Fruit fly (Drosophila melanogaster): Measurements from ENCODE around the gene CG32119.

DNA sequence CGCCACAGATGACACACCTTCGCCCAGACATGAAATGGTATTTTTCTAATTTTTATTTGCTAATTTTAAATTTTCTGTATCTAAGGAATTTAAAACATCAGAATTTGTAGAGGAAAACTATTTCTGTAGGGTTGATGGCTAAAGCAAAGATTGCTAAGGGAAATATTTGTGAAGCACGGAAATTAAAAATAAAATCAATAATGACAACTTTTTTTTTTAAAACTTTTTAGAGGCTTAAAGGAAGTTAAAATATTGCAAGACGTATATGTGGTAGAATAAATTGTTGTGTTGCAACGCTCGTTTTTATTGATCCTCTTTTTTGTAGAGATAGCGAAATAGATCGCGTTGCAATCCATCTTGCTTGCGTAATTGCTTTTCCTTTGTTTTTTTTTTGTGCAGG lies at the start of gene CG32119:
- TF ChIP-seq usp (GFP tag; optimal IDR thresholded peaks at IDR 0.05) (no peak), dmrt93B (GFP tag; optimal IDR thresholded peaks at IDR 0.05) (no peak), Hr78 (GFP tag; optimal IDR thresholded peaks at IDR 0.05) (no peak)
